Worm (Caenorhabditis elegans) whole organism, mixed stage, embryonic: ENCODE data around the gene srt-7.
"Not testable (repeated sequence)": the region's sequence is repeated elsewhere in the genome, so short reads cannot be mapped to it uniquely, and the experiment has no call there.

Experiments
- M03D4.4 ChIP-seq: sonication (generic microtip); optimal IDR thresholded peaks from 2 replicates; lab custom pipeline; 2017; ENCODE audit warnings: mild to moderate bottlenecking, missing genetic modification characterization, missing compliant biosample characterization
- bed-3 ChIP-seq: fragments of 200-800 bp; sonication (Bioruptor generic); optimal IDR thresholded peaks from 3 replicates; lab custom pipeline; 2018; ENCODE audit warnings: mild to moderate bottlenecking, missing genetic modification characterization, moderate library complexity, missing compliant biosample characterization
- ceh-39 ChIP-seq: fragments of 150-350 bp; optimal IDR thresholded peaks from 2 replicates; lab custom pipeline; 2014; ENCODE audit warnings: missing biosample characterization, missing genetic modification characterization
- ceh-43 ChIP-seq: fragments of 200-800 bp; sonication (Bioruptor generic); optimal IDR thresholded peaks from 2 replicates; lab custom pipeline; 2018; ENCODE audit warnings: mild to moderate bottlenecking, missing genetic modification characterization, moderate library complexity, missing compliant biosample characterization
- ceh-83 ChIP-seq: fragments of 200-800 bp; sonication (Bioruptor generic); optimal IDR thresholded peaks from 2 replicates; lab custom pipeline; 2018; ENCODE audit warnings: mild to moderate bottlenecking, missing genetic modification characterization, missing compliant biosample characterization
- ces-1 ChIP-seq: fragments of 150-350 bp; optimal IDR thresholded peaks from 2 replicates; lab custom pipeline; 2014; ENCODE audit warnings: missing biosample characterization, missing genetic modification reagents, missing genetic modification characterization
- cnd-1 ChIP-seq: fragments of 200-800 bp; sonication (Bioruptor generic); optimal IDR thresholded peaks from 2 replicates; lab custom pipeline; 2018; ENCODE audit warnings: mild to moderate bottlenecking, missing genetic modification characterization, missing compliant biosample characterization
- drap-1 ChIP-seq: fragments of 200-800 bp; sonication (Bioruptor generic); optimal IDR thresholded peaks from 3 replicates; lab custom pipeline; 2018; ENCODE audit warnings: mild to moderate bottlenecking, missing genetic modification characterization, missing compliant biosample characterization
- elt-3 ChIP-seq: fragments of 150-350 bp; optimal IDR thresholded peaks from 2 replicates; lab custom pipeline; 2014; ENCODE audit warnings: missing biosample characterization, missing genetic modification characterization
- flh-1 ChIP-seq: fragments of 200-800 bp; sonication (Bioruptor generic); optimal IDR thresholded peaks from 2 replicates; lab custom pipeline; 2018; ENCODE audit warnings: mild to moderate bottlenecking, missing genetic modification characterization, moderate library complexity, missing compliant biosample characterization
- hlh-1 ChIP-seq: fragments of 150-350 bp; optimal IDR thresholded peaks from 2 replicates; lab custom pipeline; 2014; ENCODE audit warnings: missing biosample characterization, missing genetic modification reagents, missing genetic modification characterization
- lin-13 ChIP-seq: fragments of 150-350 bp; optimal IDR thresholded peaks from 2 replicates; lab custom pipeline; 2014; ENCODE audit warnings: missing biosample characterization, missing genetic modification characterization
- lin-32 ChIP-seq: fragments of 200-800 bp; sonication (Bioruptor generic); optimal IDR thresholded peaks from 2 replicates; lab custom pipeline; 2018; ENCODE audit warnings: mild to moderate bottlenecking, missing genetic modification characterization, missing compliant biosample characterization
- lsy-2 ChIP-seq: fragments of 150-350 bp; optimal IDR thresholded peaks from 2 replicates; lab custom pipeline; 2014; ENCODE audit warnings: missing biosample characterization, missing genetic modification characterization
- mab-5 ChIP-seq: fragments of 150-350 bp; optimal IDR thresholded peaks from 2 replicates; lab custom pipeline; 2014; ENCODE audit warnings: missing biosample characterization, missing genetic modification characterization
- mep-1 ChIP-seq: fragments of 150-350 bp; optimal IDR thresholded peaks from 2 replicates; lab custom pipeline; 2017; ENCODE audit warnings: missing biosample characterization, missing genetic modification reagents, missing genetic modification characterization, inconsistent platforms
- mls-2 ChIP-seq: sonication (generic microtip); optimal IDR thresholded peaks from 2 replicates; lab custom pipeline; 2016; ENCODE audit warnings: mild to moderate bottlenecking, missing genetic modification characterization, moderate library complexity, missing compliant biosample characterization
- nhr-12 ChIP-seq: fragments of 150-350 bp; optimal IDR thresholded peaks from 2 replicates; lab custom pipeline; 2014; ENCODE audit warnings: missing biosample characterization, missing genetic modification characterization
- nhr-2 ChIP-seq: fragments of 150-350 bp; optimal IDR thresholded peaks from 2 replicates; lab custom pipeline; 2014; ENCODE audit warnings: missing biosample characterization, missing genetic modification characterization
- nhr-237 ChIP-seq: fragments of 150-350 bp; optimal IDR thresholded peaks from 2 replicates; lab custom pipeline; 2014; ENCODE audit warnings: missing biosample characterization, missing genetic modification characterization
- nhr-28 ChIP-seq: fragments of 150-350 bp; optimal IDR thresholded peaks from 2 replicates; lab custom pipeline; 2014; ENCODE audit warnings: missing biosample characterization, missing genetic modification characterization
- nhr-76 ChIP-seq: sonication (generic microtip); optimal IDR thresholded peaks from 2 replicates; lab custom pipeline; 2017; ENCODE audit warnings: missing biosample characterization, missing genetic modification characterization
- sem-2 ChIP-seq: fragments of 200-800 bp; sonication (Bioruptor generic); optimal IDR thresholded peaks from 2 replicates; lab custom pipeline; 2018; ENCODE audit warnings: mild to moderate bottlenecking, missing genetic modification characterization, missing compliant biosample characterization
- snpc-4 ChIP-seq: fragments of 150-350 bp; optimal IDR thresholded peaks from 2 replicates; lab custom pipeline; 2014; ENCODE audit warnings: missing biosample characterization, missing genetic modification characterization
- tbx-8 ChIP-seq: fragments of 200-800 bp; sonication (Bioruptor generic); optimal IDR thresholded peaks from 2 replicates; lab custom pipeline; 2018; ENCODE audit warnings: mild to moderate bottlenecking, missing genetic modification characterization, moderate library complexity, missing compliant biosample characterization
- unc-39 ChIP-seq: fragments of 150-350 bp; optimal IDR thresholded peaks from 2 replicates; lab custom pipeline; 2014; ENCODE audit warnings: missing biosample characterization, missing genetic modification characterization
- unc-62 ChIP-seq: fragments of 150-350 bp; optimal IDR thresholded peaks from 2 replicates; lab custom pipeline; 2014; ENCODE audit warnings: missing biosample characterization, missing genetic modification reagents, missing genetic modification characterization
- zip-8 ChIP-seq: fragments of 150-350 bp; optimal IDR thresholded peaks from 2 replicates; lab custom pipeline; 2014; ENCODE audit warnings: missing biosample characterization, missing genetic modification characterization
- ztf-11 ChIP-seq: fragments of 150-350 bp; optimal IDR thresholded peaks from 2 replicates; lab custom pipeline; 2014; ENCODE audit warnings: missing biosample characterization, missing genetic modification characterization

srt-7 gene

DNA sequence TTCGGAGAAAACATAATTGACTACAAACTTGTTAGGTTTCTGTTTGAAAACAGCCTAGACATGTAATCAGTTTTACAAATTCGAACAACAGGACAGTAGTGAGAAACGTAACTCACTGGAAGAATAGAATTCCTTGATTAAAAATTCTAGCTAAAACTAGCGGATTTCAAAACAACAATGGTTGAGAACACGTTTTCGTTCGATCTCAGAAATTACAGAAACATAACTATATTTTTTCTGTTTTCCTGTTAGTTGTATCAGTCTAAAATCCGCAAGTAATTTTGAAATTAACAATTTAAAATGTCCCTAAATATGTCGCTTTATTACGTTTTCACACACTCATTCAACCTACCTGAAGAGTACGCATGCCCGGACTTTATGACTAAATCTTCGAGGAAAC, 4.7 kb downstream of the srt-7 start, which contains the start of gene srt-8:
srt-8 (plus strand) TSS at position 301 of the 400 bp plus-strand sequence.
- TF ChIP-seq sem-2 (GFP tag; lab: Kevin White, UChicago) (no peak), elt-3 (tag; lab: Kevin White, UChicago) (no peak), flh-1 (GFP tag; lab: Kevin White, UChicago) (no peak), unc-39 (tag; lab: Kevin White, UChicago) (no peak), lin-13 (no peak), M03D4.4 (tag; lab: Kevin White, UChicago) (no peak)

DNA sequence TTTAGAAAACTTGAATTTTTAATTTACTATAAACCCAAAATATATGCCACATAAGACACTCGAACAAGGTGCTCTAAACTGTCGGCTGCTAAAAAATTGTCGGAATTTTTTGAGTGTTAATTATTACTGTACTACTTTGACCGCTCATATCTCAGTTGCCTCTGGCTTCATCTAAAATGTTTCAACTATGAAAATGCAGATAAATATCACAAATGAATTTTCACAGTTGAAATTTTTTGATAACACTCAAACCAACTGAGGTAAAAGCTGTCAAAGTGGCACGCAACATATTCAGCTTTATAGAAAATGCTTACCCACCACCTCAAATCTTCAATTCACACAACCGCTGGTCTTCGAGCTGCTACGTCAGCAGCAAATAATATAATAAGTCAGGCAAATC, 7.2 kb downstream of the srt-7 start, which contains the start of gene acs-21:
acs-21 (plus strand) TSS at position 301 of the 400 bp plus-strand sequence.
- no peak for TF ChIP-seq bed-3 (GFP tag; lab: Kevin White, UChicago)
- no peak for TF ChIP-seq hlh-1 (tag; lab: Kevin White, UChicago)
- TF ChIP-seq drap-1 (GFP tag; lab: Kevin White, UChicago) = no peak
- no peak for TF ChIP-seq ceh-83 (GFP tag; lab: Kevin White, UChicago)
- TF ChIP-seq unc-39 (tag; lab: Kevin White, UChicago) = no peak
- no peak for TF ChIP-seq sem-2 (GFP tag; lab: Kevin White, UChicago)
- TF ChIP-seq ceh-39 (tag; lab: Kevin White, UChicago) = no peak
- no peak for TF ChIP-seq mep-1 (tag; lab: Kevin White, UChicago)
- no peak for TF ChIP-seq M03D4.4 (tag; lab: Kevin White, UChicago)
- TF ChIP-seq nhr-76 (tag; lab: Kevin White, UChicago) = no peak

DNA sequence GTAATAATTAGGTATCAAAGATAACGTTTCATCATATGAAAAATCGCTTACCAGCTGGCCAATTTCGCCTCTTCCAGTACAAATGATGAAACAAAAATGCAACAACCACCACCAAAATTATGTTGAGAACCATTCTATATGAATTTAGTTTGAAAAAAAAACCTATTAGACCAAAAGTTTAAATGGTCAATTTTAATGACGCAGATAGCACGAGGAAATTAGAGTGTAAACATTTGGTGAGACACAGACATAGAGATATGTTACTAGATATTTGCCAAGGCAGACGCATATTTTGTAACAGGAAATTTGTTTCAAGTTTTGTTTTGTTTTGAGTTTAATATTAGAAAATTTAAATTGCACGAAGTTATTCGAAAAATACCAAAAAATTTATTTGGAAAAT, 12.8 kb downstream of the srt-7 start, which contains the start of gene cyp-33C9:
cyp-33C9 (minus strand) TSS at position 211 of the 400 bp plus-strand sequence.
- TF ChIP-seq mab-5 (tag; lab: Kevin White, UChicago) = no peak
- TF ChIP-seq, all 35 proteins: peak for 0

DNA sequence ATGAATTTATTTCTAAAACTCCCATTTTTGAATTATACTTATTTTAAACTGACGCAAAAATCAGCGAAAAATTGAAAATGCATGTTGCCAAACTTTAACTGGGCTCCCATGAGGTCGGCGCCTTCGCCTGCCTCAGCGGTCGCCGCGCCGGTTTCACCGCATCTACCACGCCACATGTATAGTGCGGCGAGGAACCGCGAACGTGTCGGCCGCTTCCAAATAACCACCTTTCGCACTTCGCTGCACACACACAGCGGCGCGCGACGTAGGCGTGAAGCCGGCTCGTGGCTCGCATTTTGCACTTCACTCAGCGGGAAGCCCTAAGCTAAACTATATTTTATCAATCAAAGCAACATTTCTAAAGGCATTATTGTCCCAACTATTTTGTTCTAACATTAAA, 19.0 kb downstream of the srt-7 start:
- TF ChIP-seq bed-3 (GFP tag; lab: Kevin White, UChicago) (no peak), ztf-11 (tag; lab: Kevin White, UChicago) (no peak), tbx-8 (no peak), lsy-2 (tag; lab: Kevin White, UChicago) (no peak), mab-5 (tag; lab: Kevin White, UChicago) (no peak)

DNA sequence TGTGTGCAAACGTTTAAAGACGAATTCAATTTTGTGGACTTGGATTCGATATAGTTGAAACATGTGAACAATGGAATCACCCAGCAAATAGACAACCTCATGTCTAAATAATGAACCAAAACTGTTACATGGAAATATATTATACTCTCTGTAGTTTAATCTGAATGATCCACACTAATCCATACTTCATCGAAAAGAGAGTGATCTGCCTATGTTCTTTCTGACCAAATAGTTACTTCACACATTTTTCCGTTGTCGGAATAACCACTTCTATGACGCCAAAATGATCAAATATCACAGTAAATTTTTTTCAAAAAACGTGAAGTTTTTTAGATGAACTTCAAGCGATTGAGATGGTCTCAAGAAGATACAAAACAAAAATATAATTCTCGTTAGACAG, 20.5 kb downstream of the srt-7 start, which contains the start of gene Y73C8C.4:
Y73C8C.4 (minus strand) TSS at position 101 of the 400 bp plus-strand sequence.
- TF ChIP-seq zip-8 (tag; lab: Kevin White, UChicago); lin-32 (GFP tag; lab: Kevin White, UChicago); hlh-1 (tag; lab: Kevin White, UChicago): not testable (repeated sequence)

DNA sequence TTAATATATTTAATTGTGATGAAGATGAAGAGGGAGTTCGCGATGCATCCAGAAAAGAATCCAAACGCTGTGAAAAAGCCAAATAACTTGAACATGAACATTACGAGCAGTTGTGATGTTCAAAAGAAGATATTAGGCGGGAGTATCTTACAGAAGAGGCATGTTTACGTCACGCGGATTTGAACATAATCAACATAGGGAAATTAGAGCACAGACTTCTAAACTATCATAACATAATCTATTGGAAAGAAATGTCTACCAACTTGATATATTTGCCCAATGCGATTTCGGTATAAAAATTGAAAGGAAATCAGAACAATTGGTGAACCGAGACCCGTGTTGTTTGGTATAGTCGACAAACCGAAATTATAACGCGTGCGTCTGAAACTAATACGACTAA, 22.6 kb downstream of the srt-7 start, which contains the start of gene str-66:
str-66 (minus strand) TSS at position 101 of the 400 bp plus-strand sequence.
- TF ChIP-seq nhr-2 (tag; lab: Kevin White, UChicago) = no peak

DNA sequence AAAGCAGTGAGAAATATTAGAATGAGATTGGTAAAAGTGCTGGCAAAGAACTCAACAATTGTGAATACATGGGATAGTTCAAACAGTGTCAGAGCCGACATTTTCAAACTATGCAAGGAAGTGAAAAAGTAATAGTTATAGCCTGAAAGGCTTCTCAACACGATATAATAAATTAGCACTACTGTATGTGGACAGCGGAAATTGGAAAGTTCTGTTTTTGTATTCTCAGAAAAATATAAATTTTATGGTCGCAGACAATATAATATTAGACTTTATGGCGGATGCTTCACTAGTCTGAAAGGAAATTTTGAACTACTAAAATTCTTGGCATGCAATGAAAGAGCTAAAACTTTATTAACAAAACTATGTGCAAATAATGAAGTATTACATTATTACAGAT, 24.2 kb downstream of the srt-7 start, which contains the start of gene str-69:
str-69 (minus strand) TSS at position 101 of the 400 bp plus-strand sequence.
- TF ChIP-seq cnd-1 (tag; lab: Kevin White, UChicago) (no peak), snpc-4 (tag; lab: Kevin White, UChicago) (no peak), zip-8 (tag; lab: Kevin White, UChicago) (no peak), elt-3 (tag; lab: Kevin White, UChicago) (no peak), lsy-2 (tag; lab: Kevin White, UChicago) (no peak), ceh-43 (no peak), hlh-1 (tag; lab: Kevin White, UChicago) (no peak), unc-62 (GFP tag; lab: Kevin White, UChicago) (no peak), lin-32 (GFP tag; lab: Kevin White, UChicago) (no peak), nhr-2 (tag; lab: Kevin White, UChicago) (no peak), tbx-8 (no peak)
- TF ChIP-seq, all 35 proteins: peak for 0

DNA sequence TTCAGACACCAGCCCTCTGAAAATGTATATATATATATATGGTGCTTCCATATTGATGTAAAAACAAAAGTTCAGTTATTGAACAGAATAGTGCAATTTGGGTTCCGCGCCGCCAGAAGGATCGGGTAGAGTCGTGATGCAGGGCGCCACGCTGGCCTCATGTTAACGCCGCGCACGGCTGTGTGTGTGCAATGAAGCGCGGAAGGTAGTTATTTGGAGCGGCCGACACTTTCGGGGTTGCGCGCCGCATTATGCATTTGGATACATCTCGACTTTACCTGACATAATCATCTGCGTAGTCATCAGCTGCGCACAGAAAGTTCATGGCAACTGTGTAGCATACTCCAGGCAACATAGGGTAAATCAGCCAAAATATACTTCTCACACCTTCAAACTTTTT, 25.2 kb downstream of the srt-7 start:
- no peak for TF ChIP-seq ces-1 (GFP tag; lab: Kevin White, UChicago)
- TF ChIP-seq nhr-28 (tag; lab: Kevin White, UChicago) = no peak
- TF ChIP-seq nhr-12 (tag; lab: Kevin White, UChicago) = no peak
- TF ChIP-seq drap-1 (GFP tag; lab: Kevin White, UChicago) = no peak
- no peak for TF ChIP-seq tbx-8
- TF ChIP-seq elt-3 (tag; lab: Kevin White, UChicago) = no peak
- no peak for TF ChIP-seq ceh-39 (tag; lab: Kevin White, UChicago)
- no peak for TF ChIP-seq mls-2 (tag; lab: Kevin White, UChicago)
- no peak for TF ChIP-seq zip-8 (tag; lab: Kevin White, UChicago)
- no peak for TF ChIP-seq nhr-237 (tag; lab: Kevin White, UChicago)
- TF ChIP-seq mep-1 (tag; lab: Kevin White, UChicago) = no peak
